Worm (Caenorhabditis elegans) whole organism, young adult: ENCODE measurements around the gene bus-17.

Experiments used
- C06A6.2 ChIP-seq: fragments of 200-800 bp; sonication (Bioruptor generic); conservative IDR thresholded peaks from 2 replicates; pipeline ENCODE4 v1.3.6; 2022; ENCODE audit warnings: missing genetic modification characterization, missing compliant biosample characterization
- aptf-2 ChIP-seq: fragments of 200-800 bp; sonication (Bioruptor generic); conservative IDR thresholded peaks from 2 replicates; pipeline ENCODE4 v1.3.6; 2022; ENCODE audit warnings: missing genetic modification reagents, missing genetic modification characterization, missing compliant biosample characterization
- bed-1 ChIP-seq: fragments of 200-800 bp; sonication (Bioruptor generic); IDR thresholded peaks from 2 replicates; pipeline ENCODE4 v1.3.6; 2022; ENCODE audit warnings: missing genetic modification reagents, missing genetic modification characterization, missing compliant biosample characterization
- ceh-79 ChIP-seq: sonication (generic microtip); optimal IDR thresholded peaks from 2 replicates; lab custom pipeline; 2017; ENCODE audit warnings: mild to moderate bottlenecking, missing genetic modification characterization, missing compliant biosample characterization
- egl-18 ChIP-seq: fragments of 200-800 bp; sonication (Bioruptor generic); IDR thresholded peaks from 2 replicates; pipeline ENCODE4 v1.3.6; 2022; ENCODE audit warnings: missing genetic modification reagents, missing genetic modification characterization, missing compliant biosample characterization
- hmg-20 ChIP-seq: fragments of 200-800 bp; sonication (Bioruptor generic); IDR thresholded peaks from 2 replicates; pipeline ENCODE4 v1.3.6; 2022; ENCODE audit warnings: missing genetic modification reagents, missing genetic modification characterization, missing compliant biosample characterization
- lin-35 ChIP-seq, 3 experiments: fragments of 150-350 bp in 2 of 3; sonication (generic microtip) in 1 of 3; optimal IDR thresholded peaks; 2 replicates each; lab custom pipeline; 2014 to 2018; ENCODE audit warnings: missing biosample characterization in 3 of 3, missing genetic modification characterization in 3 of 3, missing genetic modification reagents in 3 of 3
- nhr-90 ChIP-seq: sonication (generic microtip); optimal IDR thresholded peaks from 2 replicates; lab custom pipeline; 2016; ENCODE audit warnings: missing genotype, mild to moderate bottlenecking, missing genetic modification characterization, missing compliant biosample characterization
- pha-4 ChIP-seq: fragments of 150-350 bp; sonication (generic microtip); optimal IDR thresholded peaks from 2 replicates; lab custom pipeline; 2014; ENCODE audit warnings: missing biosample characterization, missing genetic modification reagents, missing genetic modification characterization
- sea-2 ChIP-seq: fragments of 200-800 bp; sonication (Bioruptor generic); IDR thresholded peaks from 2 replicates; pipeline ENCODE4 v1.3.6; 2022; ENCODE audit warnings: missing genetic modification characterization, missing compliant biosample characterization
- unc-130 ChIP-seq: sonication (generic microtip); optimal IDR thresholded peaks from 2 replicates; lab custom pipeline; 2016; ENCODE audit warnings: missing genetic modification reagents, missing genetic modification characterization, missing compliant biosample characterization
- unc-62 ChIP-seq: fragments of 150-350 bp; optimal IDR thresholded peaks from 2 replicates; lab custom pipeline; 2014; ENCODE audit warnings: missing biosample characterization, missing genetic modification reagents, missing genetic modification characterization
- xnd-1 ChIP-seq: sonication (generic microtip); optimal IDR thresholded peaks from 2 replicates; lab custom pipeline; 2016; ENCODE audit warnings: missing genotype, missing genetic modification reagents, missing genetic modification characterization, missing compliant biosample characterization
- ztf-25 ChIP-seq: fragments of 200-800 bp; sonication (Bioruptor generic); IDR thresholded peaks from 2 replicates; pipeline ENCODE4 v1.3.6; 2022; ENCODE audit warnings: missing genetic modification reagents, missing genetic modification characterization, missing compliant biosample characterization

DNA sequence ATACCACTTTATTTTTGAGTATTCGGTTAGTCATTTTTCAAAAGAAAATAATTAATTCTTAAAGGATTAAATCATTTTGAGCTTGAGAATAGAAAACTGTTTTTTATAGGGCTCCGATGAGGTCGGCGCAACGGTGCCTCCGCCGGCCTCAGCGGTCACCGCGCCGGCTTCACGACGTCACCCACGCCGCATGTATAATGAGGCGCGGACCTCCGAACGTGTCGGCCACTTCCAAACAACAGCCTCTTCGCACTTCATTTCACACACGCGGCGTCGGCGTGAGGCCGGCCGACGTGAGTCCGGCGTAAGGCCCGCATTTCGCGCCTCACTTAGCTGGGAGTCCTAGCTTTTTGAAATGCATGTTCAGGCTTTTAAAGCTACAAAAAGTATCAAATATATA is 707 bp upstream of the bus-17 start:
- TF ChIP-seq bed-1 (GFP tag; lab: Robert Waterston, UW) (no peak), lin-35 (GFP tag; optimal IDR thresholded peaks at IDR 0.05; lab: Kevin White, UChicago) (no peak), egl-18 (GFP tag; lab: Robert Waterston, UW) (no peak), aptf-2 (GFP tag; lab: Robert Waterston, UW) (no peak), sea-2 (GFP tag; lab: Robert Waterston, UW) (no peak), unc-62 (GFP tag; lab: Kevin White, UChicago) (no peak), ceh-79 (tag; lab: Kevin White, UChicago) (no peak), pha-4 (tag; lab: Kevin White, UChicago) (no peak), ztf-25 (GFP tag; lab: Robert Waterston, UW) (no peak), xnd-1 (tag; lab: Kevin White, UChicago) (no peak), C06A6.2 (GFP tag; lab: Robert Waterston, UW) (no peak), nhr-90 (tag; lab: Kevin White, UChicago) (no peak), hmg-20 (no peak), unc-130 (GFP tag; lab: Kevin White, UChicago) (no peak)
